Worm (Caenorhabditis elegans): ENCODE results near the gene srh-208.

Gene srh-208

DNA sequence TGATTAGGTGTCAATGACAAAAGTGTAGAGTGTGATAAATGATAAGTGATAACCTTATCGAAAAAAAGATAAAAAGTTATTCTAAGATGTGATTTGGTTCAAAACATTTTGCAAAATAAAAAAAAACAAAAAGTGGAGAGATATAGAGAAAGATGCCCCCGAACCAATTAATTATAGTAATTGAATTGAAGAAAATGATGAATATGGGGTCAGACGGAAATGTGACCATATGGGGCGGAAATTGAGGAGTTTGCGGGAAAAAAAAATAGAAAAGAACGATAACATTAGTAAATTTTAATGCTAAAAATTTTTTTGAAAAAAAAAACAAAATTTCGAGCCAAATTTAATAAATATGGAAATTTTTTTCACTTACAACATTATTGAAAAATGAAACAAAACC lies 37.3 kb downstream of the srh-208 start:
- TF ChIP-seq jun-1 (tag; optimal IDR thresholded peaks at IDR 0.05) (no peak), mml-1 (tag; optimal IDR thresholded peaks at IDR 0.05) (no peak), fkh-2 (tag; optimal IDR thresholded peaks at IDR 0.05) (no peak), snpc-4 (tag; optimal IDR thresholded peaks at IDR 0.05) (no peak), nhr-67 (tag; optimal IDR thresholded peaks at IDR 0.05) (no peak), nhr-77 (tag; optimal IDR thresholded peaks at IDR 0.05) (no peak), eor-1 (tag; optimal IDR thresholded peaks at IDR 0.05) (no peak), ZK546.5 (tag; optimal IDR thresholded peaks at IDR 0.05) (no peak), lsy-12 (tag; optimal IDR thresholded peaks at IDR 0.05) (no peak), egl-5 (tag; optimal IDR thresholded peaks at IDR 0.05) (no peak), lin-39 (tag; optimal IDR thresholded peaks at IDR 0.05) (no peak), tbx-2 (tag; optimal IDR thresholded peaks at IDR 0.05) (no peak), nfya-1 (tag; optimal IDR thresholded peaks at IDR 0.05; ENCODE audit: insufficient read depth) (no peak), nhr-12 (tag; optimal IDR thresholded peaks at IDR 0.05) (no peak), ztf-4 (tag; optimal IDR thresholded peaks at IDR 0.05) (no peak), nhr-25 (tag; optimal IDR thresholded peaks at IDR 0.05) (no peak), nhr-43 (tag; optimal IDR thresholded peaks at IDR 0.05; ENCODE audit: poor library complexity, severe bottlenecking) (no peak), pha-4 (tag; optimal IDR thresholded peaks at IDR 0.05) (no peak), nhr-28 (tag; optimal IDR thresholded peaks at IDR 0.05) (no peak), ceh-28 (tag; optimal IDR thresholded peaks at IDR 0.05) (no peak)

DNA sequence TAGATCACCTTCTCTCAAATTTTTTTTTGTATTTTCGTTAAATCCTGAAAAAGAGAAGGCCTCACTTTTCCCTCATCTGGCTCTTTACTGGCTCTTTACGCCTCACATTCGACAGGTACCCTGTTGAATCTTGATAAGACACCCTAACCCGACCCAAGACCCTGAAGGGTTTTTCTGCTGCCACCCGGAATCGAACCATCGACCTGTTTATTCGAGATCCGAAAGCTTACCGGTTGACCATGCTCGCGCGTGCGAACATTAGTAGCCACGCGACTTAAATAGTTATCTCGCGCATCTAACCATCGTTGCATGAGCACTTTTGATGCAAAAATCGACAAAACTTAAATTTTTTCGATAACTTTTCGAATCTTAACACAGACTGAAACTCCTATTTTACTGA lies 38.1 kb downstream of the srh-208 start:
- TF ChIP-seq fos-1 (tag; optimal IDR thresholded peaks at IDR 0.05) (no peak), nfya-1 (tag; optimal IDR thresholded peaks at IDR 0.05; ENCODE audit: insufficient read depth) (no peak), R02D3.7 (tag; optimal IDR thresholded peaks at IDR 0.05) (no peak), fkh-10 (GFP tag; optimal IDR thresholded peaks at IDR 0.05) (no peak), nhr-12 (tag; optimal IDR thresholded peaks at IDR 0.05) (no peak), ceh-9 (tag; optimal IDR thresholded peaks at IDR 0.05) (no peak), lin-15B (tag; optimal IDR thresholded peaks at IDR 0.05) (no peak), nhr-23 (tag; optimal IDR thresholded peaks at IDR 0.05) (no peak), elt-3 (tag; optimal IDR thresholded peaks at IDR 0.05) (no peak), eor-1 (tag; optimal IDR thresholded peaks at IDR 0.05) (no peak), ztf-11 (tag; optimal IDR thresholded peaks at IDR 0.05) (no peak), nhr-237 (tag; optimal IDR thresholded peaks at IDR 0.05) (no peak), elt-2 (tag; optimal IDR thresholded peaks at IDR 0.05) (no peak), jun-1 (tag; optimal IDR thresholded peaks at IDR 0.05) (no peak)

DNA sequence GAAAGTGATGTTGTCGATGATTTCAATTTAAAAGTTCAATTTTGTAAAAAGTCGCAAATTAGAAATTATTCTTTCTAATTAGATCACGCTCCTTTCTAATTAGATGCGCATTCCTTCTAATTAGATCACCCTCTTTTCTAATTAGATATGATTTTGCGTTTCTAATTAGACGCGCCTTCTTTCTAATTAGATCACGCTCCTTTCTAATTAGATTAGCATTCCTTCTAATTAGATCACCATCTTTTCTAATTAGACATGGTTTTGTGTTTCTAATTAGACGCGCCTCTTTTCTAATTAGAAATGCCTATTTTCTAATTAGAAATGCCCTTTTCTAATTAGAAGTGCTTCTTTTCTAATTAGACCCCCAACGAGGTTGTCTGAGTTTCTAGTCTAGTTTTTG lies 39.6 kb downstream of the srh-208 start:
- TF ChIP-seq nhr-43 (tag; optimal IDR thresholded peaks at IDR 0.05; ENCODE audit: poor library complexity, severe bottlenecking) (no peak), jun-1 (tag; optimal IDR thresholded peaks at IDR 0.05) (no peak), nhr-28 (tag; optimal IDR thresholded peaks at IDR 0.05) (no peak), R02D3.7 (tag; optimal IDR thresholded peaks at IDR 0.05) (no peak), nfya-1 (tag; optimal IDR thresholded peaks at IDR 0.05; ENCODE audit: insufficient read depth) (no peak), nhr-12 (tag; optimal IDR thresholded peaks at IDR 0.05) (no peak), aly-2 (tag; optimal IDR thresholded peaks at IDR 0.05) (no peak), mdl-1 (tag; optimal IDR thresholded peaks at IDR 0.05) (no peak), ztf-4 (tag; optimal IDR thresholded peaks at IDR 0.05) (no peak), ama-1 (optimal IDR thresholded peaks at IDR 0.05) (no peak), hmg-11 (tag; optimal IDR thresholded peaks at IDR 0.05) (no peak), tbx-2 (tag; optimal IDR thresholded peaks at IDR 0.05) (no peak)

DNA sequence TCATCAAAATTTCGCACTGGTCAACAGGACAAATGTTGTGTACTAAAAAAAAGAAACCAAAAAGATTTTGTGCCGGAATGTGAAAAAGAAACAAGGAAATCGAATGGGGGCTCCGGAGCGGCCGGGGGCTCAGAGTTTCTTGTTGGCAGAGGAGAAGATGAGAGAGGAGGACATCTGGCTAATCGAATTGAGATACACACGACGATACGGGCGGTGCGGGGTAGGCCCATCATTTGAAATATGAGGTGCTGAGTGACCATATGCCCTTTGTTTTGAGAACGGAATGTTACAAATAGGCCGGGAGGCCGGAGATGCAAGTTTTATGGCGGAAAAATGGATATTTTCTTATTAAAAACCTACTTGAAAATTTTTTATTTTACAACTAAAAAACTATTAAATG lies 40.9 kb downstream of the srh-208 start:
- TF ChIP-seq nfya-1 (tag; optimal IDR thresholded peaks at IDR 0.05; ENCODE audit: insufficient read depth) (peak; percentile 3), R02D3.7 (tag; optimal IDR thresholded peaks at IDR 0.05) (no peak), lin-39 (tag; optimal IDR thresholded peaks at IDR 0.05) (peak; percentile 37), eor-1 (tag; optimal IDR thresholded peaks at IDR 0.05) (no peak)

DNA sequence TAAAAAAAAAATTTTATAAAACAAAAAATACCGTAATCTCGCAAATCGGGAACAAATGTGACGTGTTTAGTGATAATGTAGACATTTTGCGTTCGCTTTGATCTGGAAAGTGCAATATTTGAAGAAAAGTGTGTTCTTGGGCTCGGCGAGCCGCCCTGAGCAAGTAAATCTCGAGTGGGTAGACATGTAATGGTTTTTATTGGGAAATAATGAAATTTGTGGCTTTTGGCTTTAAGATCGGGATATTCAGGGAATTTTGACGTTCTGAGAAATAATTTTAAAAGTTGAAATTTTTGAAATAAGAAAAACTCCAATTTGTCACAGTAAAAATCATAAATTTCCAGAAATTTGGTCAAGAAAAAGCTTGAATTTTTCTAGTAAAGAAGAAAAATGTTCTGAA lies 45.4 kb downstream of the srh-208 start, which contains the start of gene C14B4.2:
Gene C14B4.2 (minus strand): TSS at position 101 of the 400 bp plus-strand sequence.
- TF ChIP-seq lsy-12 (tag; optimal IDR thresholded peaks at IDR 0.05), result no peak
- no peak for TF ChIP-seq ztf-4 (tag; optimal IDR thresholded peaks at IDR 0.05)
- no peak for TF ChIP-seq nhr-12 (tag; optimal IDR thresholded peaks at IDR 0.05)
- TF ChIP-seq ceh-16 (tag; optimal IDR thresholded peaks at IDR 0.05), result no peak
- TF ChIP-seq ceh-82 (tag; optimal IDR thresholded peaks at IDR 0.05), result no peak
- TF ChIP-seq jun-1 (tag; optimal IDR thresholded peaks at IDR 0.05), result no peak
- no peak for TF ChIP-seq hmg-11 (tag; optimal IDR thresholded peaks at IDR 0.05)
- TF ChIP-seq zag-1 (tag; optimal IDR thresholded peaks at IDR 0.05), result no peak
